Worm (Caenorhabditis elegans): Measurements from ENCODE around the gene cnnm-2.

The cnnm-2 gene

DNA sequence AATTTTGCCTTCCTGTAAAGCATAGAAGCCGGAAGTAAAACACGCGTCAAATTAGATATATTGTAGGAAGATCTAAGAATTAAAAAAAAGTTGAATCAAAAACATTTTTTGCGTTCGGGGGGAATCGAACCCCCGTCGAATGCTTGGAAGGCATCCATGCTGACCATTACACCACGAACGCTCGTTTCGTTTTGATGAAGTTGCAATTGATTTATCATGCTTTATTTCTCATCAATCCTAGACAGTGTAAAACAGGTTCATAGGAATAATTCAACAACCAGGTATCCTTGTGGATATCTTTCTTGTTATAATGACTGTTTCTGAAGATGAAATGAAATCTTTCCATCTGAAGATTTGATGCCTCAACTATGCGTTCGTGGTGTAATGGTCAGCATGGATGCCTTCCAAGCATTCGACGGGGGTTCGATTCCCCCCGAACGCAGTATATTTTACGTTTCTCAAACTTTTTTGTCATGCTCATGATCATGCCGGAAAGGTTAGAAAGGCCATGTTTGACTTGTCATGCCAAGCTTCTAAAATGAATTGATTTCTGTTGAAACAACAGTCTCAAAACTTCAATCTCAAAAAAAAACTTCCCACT lies 8.0 kb downstream of the cnnm-2 start (continued):
- peak; percentile 50 for TF ChIP-seq duxl-1 (tag; optimal IDR thresholded peaks at IDR 0.05; ENCODE audit: poor library complexity)
- peak; percentile 72 for TF ChIP-seq egl-43 (GFP tag; IDR thresholded peaks at IDR 0.05)
- TF ChIP-seq D1046.2 (GFP tag; IDR thresholded peaks at IDR 0.05): peak; percentile 64; the same call in 1 of the 2 replicates
- peak; percentile 44 for TF ChIP-seq lir-3 (tag; optimal IDR thresholded peaks at IDR 0.05)
- TF ChIP-seq lim-7 (GFP tag; IDR thresholded peaks at IDR 0.05): peak; percentile 66; the same call in 1 of the 2 replicates
- 0 out of 4 replicates have a peak, but pooled peaks of 1 of the 2 experiments have one; percentile 12 for TF ChIP-seq madf-5 (GFP tag; IDR thresholded peaks at IDR 0.05)
- peak; percentile 53; the same call in 1 of the 2 replicates for TF ChIP-seq lin-1 (GFP tag; IDR thresholded peaks at IDR 0.05)
- TF ChIP-seq F44E2.7 (GFP tag; IDR thresholded peaks at IDR 0.05): no peak
- peak; percentile 41 for TF ChIP-seq mes-2 (tag; optimal IDR thresholded peaks at IDR 0.05; ENCODE audit: poor library complexity, severe bottlenecking)
- peak; percentile 4 for TF ChIP-seq spr-1 (tag; optimal IDR thresholded peaks at IDR 0.05)
- no peak for TF ChIP-seq fkh-10 (GFP tag; optimal IDR thresholded peaks at IDR 0.05)
- no peak for TF ChIP-seq cey-2 (tag; optimal IDR thresholded peaks at IDR 0.05; ENCODE audit: borderline replicate concordance, insufficient read depth)
- TF ChIP-seq ZK546.5 (tag; optimal IDR thresholded peaks at IDR 0.05): no peak
- TF ChIP-seq mxl-3 (GFP tag; optimal IDR thresholded peaks at IDR 0.05): peak; percentile 7
- TF ChIP-seq hlh-30 (tag; optimal IDR thresholded peaks at IDR 0.05; ENCODE audit: insufficient read depth): peak; percentile 24
- 0 out of 2 replicates have a peak, but pooled peaks have one; percentile 49 for TF ChIP-seq madf-9 (GFP tag; conservative IDR thresholded peaks at IDR 0.05)
- TF ChIP-seq gei-8 (GFP tag; optimal IDR thresholded peaks at IDR 0.05): no peak
- TF ChIP-seq daf-19 (GFP tag; conservative IDR thresholded peaks at IDR 0.05): peak; percentile 70; the same call in 1 of the 2 replicates
- peak in 1 of 2 experiments; percentile 19 for TF ChIP-seq mdl-1 (tag; optimal IDR thresholded peaks at IDR 0.05)
- peak; percentile 89 for TF ChIP-seq aha-1 (tag)
- 0 out of 2 replicates have a peak, but pooled peaks have one; percentile 8 for TF ChIP-seq ceh-20 (GFP tag; IDR thresholded peaks at IDR 0.05)
- TF ChIP-seq daf-12 (tag; optimal IDR thresholded peaks at IDR 0.05): no peak
- TF ChIP-seq arid-1 (GFP tag; conservative IDR thresholded peaks at IDR 0.05): peak; percentile 69
- TF ChIP-seq php-3 (GFP tag; IDR thresholded peaks at IDR 0.05): peak; percentile 69; the same call in 1 of the 2 replicates
- no peak for TF ChIP-seq fos-1 (tag; optimal IDR thresholded peaks at IDR 0.05)
- peak; percentile 71 for TF ChIP-seq lin-38 (GFP tag; IDR thresholded peaks at IDR 0.05)
- no peak; the same call in 1 of the 2 replicates for TF ChIP-seq F26F4.8 (GFP tag; conservative IDR thresholded peaks at IDR 0.05)
- peak in 1 of 2 experiments; percentile 11 for TF ChIP-seq unc-62 (GFP tag; optimal IDR thresholded peaks at IDR 0.05 in 1 of 2)
- no peak for TF ChIP-seq unc-62 (tag; optimal IDR thresholded peaks at IDR 0.05)
- TF ChIP-seq tra-1 (GFP tag; IDR thresholded peaks at IDR 0.05): 0 out of 2 replicates have a peak, but pooled peaks have one; percentile 30
- no peak for TF ChIP-seq mdt-29 (GFP tag; IDR thresholded peaks at IDR 0.05)
- TF ChIP-seq saeg-2 (GFP tag; IDR thresholded peaks at IDR 0.05): no peak
- TF ChIP-seq ceh-32 (tag; optimal IDR thresholded peaks at IDR 0.05; ENCODE audit: poor library complexity): no peak
- TF ChIP-seq nhr-41 (GFP tag; IDR thresholded peaks at IDR 0.05): 0 out of 2 replicates have a peak, but pooled peaks have one; percentile 23
- peak; percentile 62; the same call in 1 of the 2 replicates for TF ChIP-seq zip-11 (GFP tag; IDR thresholded peaks at IDR 0.05)
- peak; percentile 10 to 29 for TF ChIP-seq daf-16 (GFP tag; optimal IDR thresholded peaks at IDR 0.05)
- peak; percentile 31 for TF ChIP-seq daf-16 (tag; optimal IDR thresholded peaks at IDR 0.05)
- peak; percentile 40; the same call in 1 of the 2 replicates for TF ChIP-seq dmd-6 (GFP tag; IDR thresholded peaks at IDR 0.05)

- TF ChIP-seq hlh-11 (tag; optimal IDR thresholded peaks at IDR 0.05) (peak; percentile 25), snpc-4 (tag; optimal IDR thresholded peaks at IDR 0.05) (no peak), nhr-11 (tag; optimal IDR thresholded peaks at IDR 0.05) (no peak), duxl-1 (tag; optimal IDR thresholded peaks at IDR 0.05; ENCODE audit: poor library complexity) (no peak), hmg-1.1 (GFP tag; IDR thresholded peaks at IDR 0.05) (no peak), pqm-1 (tag; optimal IDR thresholded peaks at IDR 0.05) (peak; percentile 92), jun-1 (tag; optimal IDR thresholded peaks at IDR 0.05) (no peak), nhr-25 (tag; optimal IDR thresholded peaks at IDR 0.05; ENCODE audit: borderline replicate concordance, insufficient read depth) (no peak), aha-1 (tag) (peak; percentile 40), zfp-3 (GFP tag; conservative IDR thresholded peaks at IDR 0.05) (no peak), dmd-6 (GFP tag; IDR thresholded peaks at IDR 0.05) (peak; percentile 26; the same call in 1 of the 2 replicates), saeg-2 (GFP tag; IDR thresholded peaks at IDR 0.05) (no peak), nhr-77 (tag; optimal IDR thresholded peaks at IDR 0.05) (no peak), hlh-30 (tag; optimal IDR thresholded peaks at IDR 0.05; ENCODE audit: insufficient read depth) (no peak), Y105C5A.15 (GFP tag; IDR thresholded peaks at IDR 0.05) (no peak), arid-1 (GFP tag; conservative IDR thresholded peaks at IDR 0.05) (no peak), lin-13 (GFP tag; optimal IDR thresholded peaks at IDR 0.05) (no peak)
Observed at ce11 chrX:8820643-8821042, 8.7 kb downstream of the cnnm-2 start.

All from whole organism, L4 larva.